Fruit fly (Drosophila melanogaster) whole organism: ENCODE data around the gene CG10352.

Source experiments
- Dll ChIP-seq: fragments of >200 bp; optimal IDR thresholded peaks from 2 replicates; lab custom pipeline; 2017
- psq ChIP-seq: fragments of >200 bp; optimal IDR thresholded peaks from 2 replicates; lab custom pipeline; 2017
- usp ChIP-seq: fragments of >200 bp; optimal IDR thresholded peaks from 2 replicates; lab custom pipeline; 2017; ENCODE audit warnings: missing biosample characterization, missing genetic modification characterization, mixed read lengths

DNA sequence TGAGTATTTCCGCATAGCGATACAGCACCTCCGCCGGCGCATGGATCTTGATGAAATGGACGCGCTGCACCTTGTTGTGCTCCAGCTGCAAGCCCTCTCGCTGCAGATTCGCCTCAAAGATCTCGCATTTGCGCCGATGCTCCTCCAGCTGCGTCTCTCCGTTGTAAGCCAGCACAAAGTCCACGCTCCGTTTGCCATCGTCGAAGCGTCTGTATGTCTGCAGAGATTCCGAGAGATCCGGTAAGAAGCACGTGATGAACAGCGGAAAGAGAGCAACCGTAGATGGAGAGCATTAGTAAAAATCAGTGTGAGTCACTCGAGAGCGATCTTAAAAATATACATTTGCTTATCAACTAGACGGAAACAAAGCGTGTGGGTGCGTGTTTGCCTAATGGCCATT is 4.7 kb upstream of the CG10352 start:
- no peak for TF ChIP-seq Dll (lab: Kevin White, UChicago)
- no peak for TF ChIP-seq psq (lab: Kevin White, UChicago)
- no peak for TF ChIP-seq usp (GFP tag; lab: Kevin White, UChicago)
